Fruit fly (Drosophila melanogaster) S2 (cell line): ENCODE data around the gene Asator.

ENCODE experiments used
- CG8478 ChIP-seq: fragments of >200 bp; optimal IDR thresholded peaks from 2 replicates; lab custom pipeline; 2018
- CTCF ChIP-seq, 2 experiments: fragments of >200 bp; optimal IDR thresholded peaks; 2 replicates each; lab custom pipeline; 2018

The Asator gene

dm6 chr4:488828-489560 lies at the start of gene Asator:
Gene Asator (minus strand): TSS chr4:488994.
- peak in 1 of 2 experiments; percentile 13 for TF ChIP-seq CTCF (optimal IDR thresholded peaks at IDR 0.05; lab: Kevin White, UChicago)
- no peak for TF ChIP-seq CG8478 (lab: Kevin White, UChicago)

DNA sequence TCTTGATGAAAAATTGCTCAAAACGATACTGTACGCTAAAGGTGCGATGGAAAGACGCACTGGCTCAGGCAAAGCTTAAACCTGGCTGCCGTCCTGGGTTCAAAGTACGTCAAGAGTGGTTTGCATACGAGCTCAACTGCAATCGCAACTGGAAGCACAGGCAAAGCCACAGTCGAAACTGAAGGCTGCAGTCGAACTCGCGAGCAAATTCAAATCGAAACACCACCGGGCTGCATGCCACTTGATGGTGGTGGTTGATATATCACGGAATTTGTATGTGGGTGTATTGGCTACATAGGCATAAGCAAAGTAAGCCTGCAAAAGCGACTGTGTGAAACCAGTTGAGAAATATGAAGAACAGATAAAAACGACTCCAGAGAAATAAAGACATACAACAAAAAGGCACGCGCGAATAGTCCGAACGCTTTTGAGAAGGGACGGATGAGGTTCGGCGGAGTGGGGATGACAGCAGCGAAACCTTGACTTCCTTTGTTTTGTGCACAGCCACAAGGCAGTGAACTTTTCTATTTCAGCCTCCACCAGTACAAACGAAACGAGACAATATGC lies 30.7 kb upstream of the Asator start:
- TF ChIP-seq CG8478 (lab: Kevin White, UChicago) (no peak), CTCF (optimal IDR thresholded peaks at IDR 0.05; lab: Kevin White, UChicago) (no peak)

dm6 chr4:509853-510252 lies 21.1 kb upstream of the Asator start:
- TF ChIP-seq CTCF (optimal IDR thresholded peaks at IDR 0.05; lab: Kevin White, UChicago), result no peak
- no peak for TF ChIP-seq CG8478 (lab: Kevin White, UChicago)

dm6 chr4:508405-508955 lies 19.7 kb upstream of the Asator start:
- TF ChIP-seq CTCF (optimal IDR thresholded peaks at IDR 0.05; lab: Kevin White, UChicago) (no peak), CG8478 (lab: Kevin White, UChicago) (no peak)

dm6 chr4:507252-508202 lies 18.7 kb upstream of the Asator start:
- no peak for TF ChIP-seq CG8478 (lab: Kevin White, UChicago)
- TF ChIP-seq CTCF (optimal IDR thresholded peaks at IDR 0.05; lab: Kevin White, UChicago), result no peak

dm6 chr4:505980-506614 lies 17.3 kb upstream of the Asator start:
- TF ChIP-seq CTCF (optimal IDR thresholded peaks at IDR 0.05; lab: Kevin White, UChicago) (no peak), CG8478 (lab: Kevin White, UChicago) (no peak)

- TF ChIP-seq CTCF (optimal IDR thresholded peaks at IDR 0.05; lab: Kevin White, UChicago) (no peak), CG8478 (lab: Kevin White, UChicago) (no peak)
These were observed 16.4 kb upstream of the Asator start for dm6 chr4:505112-505619.

dm6 chr4:502510-503087 lies 13.8 kb upstream of the Asator start:
- no peak for TF ChIP-seq CG8478 (lab: Kevin White, UChicago)
- TF ChIP-seq CTCF (optimal IDR thresholded peaks at IDR 0.05; lab: Kevin White, UChicago), result no peak

dm6 chr4:501479-501993 lies 12.7 kb upstream of the Asator start, which contains the start of gene zfh2:
Gene zfh2 (plus strand): TSS chr4:501810.
- no peak for TF ChIP-seq CG8478 (lab: Kevin White, UChicago)
- TF ChIP-seq CTCF (optimal IDR thresholded peaks at IDR 0.05; lab: Kevin White, UChicago), result no peak

dm6 chr4:499080-499479 lies 10.3 kb upstream of the Asator start:
- TF ChIP-seq CTCF (optimal IDR thresholded peaks at IDR 0.05; lab: Kevin White, UChicago) (no peak), CG8478 (lab: Kevin White, UChicago) (no peak)

dm6 chr4:498324-498850 lies 9.6 kb upstream of the Asator start:
- TF ChIP-seq CTCF (optimal IDR thresholded peaks at IDR 0.05; lab: Kevin White, UChicago) (no peak), CG8478 (lab: Kevin White, UChicago) (no peak)

DNA sequence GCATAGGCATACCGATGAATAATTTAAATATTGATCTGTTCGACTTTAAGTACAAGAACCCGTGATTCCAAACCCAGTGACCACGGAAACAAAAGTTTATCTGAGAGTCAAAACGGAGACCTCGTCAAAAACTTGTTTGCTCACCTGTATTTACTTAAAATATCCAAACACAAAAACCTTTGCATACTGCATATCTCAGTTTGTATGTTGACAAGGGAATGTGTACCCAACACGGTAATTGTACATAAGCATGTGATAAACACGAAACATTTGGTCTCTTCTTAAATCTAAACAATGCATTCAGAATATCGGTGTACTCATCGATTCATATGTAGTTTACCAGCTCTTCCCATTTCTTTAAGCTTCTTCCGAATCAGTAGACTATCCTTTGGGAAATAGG lies 8.9 kb upstream of the Asator start:
- no peak for TF ChIP-seq CG8478 (lab: Kevin White, UChicago)
- TF ChIP-seq CTCF (optimal IDR thresholded peaks at IDR 0.05; lab: Kevin White, UChicago), result no peak

- no peak for TF ChIP-seq CG8478 (lab: Kevin White, UChicago)
- TF ChIP-seq CTCF (optimal IDR thresholded peaks at IDR 0.05; lab: Kevin White, UChicago), result no peak
These were observed 3.8 kb upstream of the Asator start for dm6 chr4:492597-492996.
